Worm (Caenorhabditis elegans) whole organism, L4/young adult: ENCODE measurements around the gene fbxc-52.

Source experiments
- W03F9.2 ChIP-seq: fragments of 150-350 bp; optimal IDR thresholded peaks from 2 replicates; lab custom pipeline; 2014; ENCODE audit warnings: missing biosample characterization, missing genetic modification characterization
- him-1 ChIP-seq: sonication (generic microtip); optimal IDR thresholded peaks from 2 replicates; lab custom pipeline; 2016; ENCODE audit warnings: missing genotype, missing genetic modification reagents, missing genetic modification characterization, missing compliant biosample characterization

DNA sequence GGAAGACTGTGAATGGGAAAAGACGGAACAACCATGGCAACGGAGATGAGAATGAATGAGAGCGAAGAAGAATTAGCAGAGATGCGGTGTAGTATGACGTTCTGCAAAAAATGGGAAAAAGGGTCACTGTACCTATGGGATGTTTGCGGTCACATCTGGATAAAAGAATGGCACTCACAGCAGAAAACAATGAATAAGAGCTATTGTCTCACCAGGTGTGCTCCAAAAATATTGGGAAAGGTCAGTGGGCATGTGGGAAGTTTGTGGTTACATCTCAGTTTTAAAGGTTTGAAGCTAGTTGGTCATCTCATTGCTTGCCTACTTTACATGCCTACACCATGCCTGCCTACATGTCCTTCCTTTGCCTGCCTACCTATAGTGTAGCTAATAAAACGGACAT is 33.6 kb downstream of the fbxc-52 start, which contains the start of gene fbxb-91:
- TF ChIP-seq W03F9.2 (tag; lab: Kevin White, UChicago) (no peak), him-1 (no peak)
